Worm (Caenorhabditis elegans) whole organism, midembryonic: ENCODE measurements around the gene lips-1.

Source experiments
- T22C8.4 ChIP-seq: fragments of 200-800 bp; sonication (Bioruptor generic); IDR thresholded peaks from 2 replicates; pipeline ENCODE4 v1.3.6; 2022; ENCODE audit warnings: missing genetic modification characterization, missing compliant biosample characterization
- cog-1 ChIP-seq: sonication (generic microtip); optimal IDR thresholded peaks from 2 replicates; lab custom pipeline; 2016; ENCODE audit warnings: missing genetic modification characterization, missing compliant biosample characterization
- flt-1 ChIP-seq: fragments of 200-800 bp; sonication (Bioruptor generic); IDR thresholded peaks from 2 replicates; pipeline ENCODE4 v1.3.6; 2022; ENCODE audit warnings: missing genetic modification characterization, missing compliant biosample characterization
- klf-2 ChIP-seq: fragments of 200-800 bp; sonication (Bioruptor generic); conservative IDR thresholded peaks from 2 replicates; pipeline ENCODE4 v1.3.6; 2022; ENCODE audit warnings: missing genetic modification reagents, missing genetic modification characterization, missing compliant biosample characterization
- med-1 ChIP-seq: sonication (generic microtip); optimal IDR thresholded peaks from 2 replicates; lab custom pipeline; 2017; ENCODE audit warnings: missing genetic modification characterization, mild to moderate bottlenecking, missing compliant biosample characterization, antibody characterized with exemption, missing genetic modification reagents; ENCODE audit not compliant: insufficient read depth
- ref-1 ChIP-seq: fragments of 200-800 bp; sonication (Bioruptor generic); conservative IDR thresholded peaks from 2 replicates; pipeline ENCODE4 v1.3.6; 2022; ENCODE audit warnings: missing genetic modification reagents, missing genetic modification characterization, missing compliant biosample characterization
- tab-1 ChIP-seq: fragments of 200-800 bp; sonication (Bioruptor generic); IDR thresholded peaks from 2 replicates; pipeline ENCODE4 v1.3.6; 2022; ENCODE audit warnings: missing genetic modification characterization, missing compliant biosample characterization
- ztf-23 ChIP-seq: fragments of 200-800 bp; sonication (Bioruptor generic); IDR thresholded peaks from 2 replicates; pipeline ENCODE4 v1.3.6; 2022; ENCODE audit warnings: missing genetic modification reagents, missing genetic modification characterization, missing compliant biosample characterization
- ztf-29 ChIP-seq: fragments of 200-800 bp; sonication (Bioruptor generic); IDR thresholded peaks from 2 replicates; pipeline ENCODE4 v1.3.6; 2022; ENCODE audit warnings: missing genetic modification reagents, missing genetic modification characterization, missing compliant biosample characterization

DNA sequence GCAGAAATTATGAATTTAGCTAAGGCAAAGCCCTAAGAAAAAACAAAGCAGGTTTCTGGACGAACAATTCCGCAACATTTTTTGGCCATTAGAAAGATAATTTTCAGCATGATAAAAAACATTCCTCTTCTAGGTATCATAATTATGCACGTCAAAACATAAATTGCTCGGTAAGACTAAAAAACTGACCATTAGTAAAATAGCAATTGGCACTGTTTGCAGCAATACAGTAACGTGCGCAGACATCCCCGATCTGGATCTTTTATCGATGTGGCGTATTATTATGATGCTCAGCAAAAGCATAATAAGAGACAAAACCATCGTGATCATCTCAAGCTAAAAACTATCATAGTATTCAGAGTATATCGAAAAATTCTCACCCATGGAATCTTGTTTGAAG, 16.2 kb upstream of the lips-1 start:
- TF ChIP-seq tab-1 (GFP tag; lab: Robert Waterston, UW) (no peak), ztf-23 (GFP tag; lab: Robert Waterston, UW) (no peak), flt-1 (GFP tag; lab: Robert Waterston, UW) (no peak), cog-1 (no peak), klf-2 (GFP tag; lab: Robert Waterston, UW) (no peak), T22C8.4 (GFP tag; lab: Robert Waterston, UW) (no peak), ref-1 (GFP tag; lab: Robert Waterston, UW) (no peak), ztf-29 (no peak), med-1 (GFP tag; lab: Kevin White, UChicago) (no peak)
